Fruit fly (Drosophila melanogaster) whole organism, embryonic: ENCODE measurements around the gene CG43401.

ENCODE experiments used
- Asciz ChIP-seq: fragments of 200-800 bp; sonication (Bioruptor generic); optimal IDR thresholded peaks from 2 replicates; lab custom pipeline; 2017; ENCODE audit warnings: missing biosample characterization, mild to moderate bottlenecking, missing genetic modification characterization, missing genetic modification reagents
- Atf6 ChIP-seq: fragments of 200-800 bp; sonication (Bioruptor generic); IDR thresholded peaks from 2 replicates; pipeline ENCODE4 v1.3.6; 2022; ENCODE audit warnings: missing biosample characterization, missing genetic modification characterization
- BEAF-32 ChIP-seq: fragments of 200-800 bp; sonication (Bioruptor generic); optimal IDR thresholded peaks from 3 replicates; lab custom pipeline; 2017; ENCODE audit warnings: missing biosample characterization, missing genetic modification characterization, mild to moderate bottlenecking, moderate library complexity, missing genetic modification reagents
- BtbVII ChIP-seq: fragments of 200-800 bp; sonication (Bioruptor generic); optimal IDR thresholded peaks from 3 replicates; lab custom pipeline; 2017; ENCODE audit warnings: missing biosample characterization, mild to moderate bottlenecking, missing genetic modification characterization
- CG10979 ChIP-seq: fragments of 200-800 bp; sonication (Bioruptor generic); optimal IDR thresholded peaks from 2 replicates; lab custom pipeline; 2018; ENCODE audit warnings: missing biosample characterization, mild to moderate bottlenecking, missing genetic modification characterization, moderate library complexity
- CG11398 ChIP-seq: fragments of 200-800 bp; sonication (Bioruptor generic); optimal IDR thresholded peaks from 2 replicates; lab custom pipeline; 2016; ENCODE audit warnings: missing biosample characterization, missing genetic modification characterization
- CG15514 ChIP-seq: fragments of 200-800 bp; sonication (Bioruptor generic); optimal IDR thresholded peaks from 3 replicates; lab custom pipeline; 2017; ENCODE audit warnings: missing biosample characterization, missing genetic modification characterization, mild to moderate bottlenecking, moderate library complexity, missing genetic modification reagents
- CG15696 ChIP-seq: fragments of 200-800 bp; sonication (Bioruptor generic); optimal IDR thresholded peaks from 2 replicates; lab custom pipeline; 2019; ENCODE audit warnings: missing biosample characterization, mild to moderate bottlenecking, missing genetic modification characterization, moderate library complexity
- CG16815 ChIP-seq: fragments of 200-800 bp; sonication (Bioruptor generic); optimal IDR thresholded peaks from 3 replicates; lab custom pipeline; 2017; ENCODE audit warnings: missing biosample characterization, mild to moderate bottlenecking, missing genetic modification characterization
- CG17612 ChIP-seq: fragments of 200-800 bp; sonication (Bioruptor generic); IDR thresholded peaks from 2 replicates; pipeline ENCODE4 v1.3.6; 2022; ENCODE audit warnings: missing biosample characterization, missing genetic modification characterization
- CG17912 ChIP-seq: fragments of 200-800 bp; sonication (Bioruptor generic); optimal IDR thresholded peaks from 2 replicates; lab custom pipeline; 2018; ENCODE audit warnings: missing biosample characterization, mild to moderate bottlenecking, missing genetic modification characterization
- CG1832 ChIP-seq: fragments of 200-800 bp; sonication (Bioruptor generic); optimal IDR thresholded peaks from 2 replicates; lab custom pipeline; 2017; ENCODE audit warnings: missing biosample characterization, mild to moderate bottlenecking, missing genetic modification characterization, inconsistent platforms
- CG2129 ChIP-seq: fragments of 200-800 bp; sonication (Bioruptor generic); IDR thresholded peaks from 2 replicates; pipeline ENCODE4 v1.3.6; 2022; ENCODE audit warnings: missing biosample characterization, missing genetic modification characterization; ENCODE audit not compliant: partially characterized antibody
- CG2678 ChIP-seq: fragments of 200-800 bp; sonication (Bioruptor generic); optimal IDR thresholded peaks from 3 replicates; lab custom pipeline; 2019; ENCODE audit warnings: missing biosample characterization, mild to moderate bottlenecking, missing genetic modification characterization, moderate library complexity
- CG2712 ChIP-seq: fragments of 200-800 bp; optimal IDR thresholded peaks from 3 replicates; lab custom pipeline; 2019; ENCODE audit warnings: missing biosample characterization, mild to moderate bottlenecking, missing genetic modification characterization, moderate library complexity
- CG31224 ChIP-seq: fragments of 200-800 bp; sonication (Bioruptor generic); IDR thresholded peaks from 2 replicates; pipeline ENCODE4 v1.3.6; 2022; ENCODE audit warnings: missing biosample characterization, missing genetic modification characterization
- CG3407 ChIP-seq: fragments of 200-800 bp; sonication (Bioruptor generic); optimal IDR thresholded peaks from 2 replicates; lab custom pipeline; 2018; ENCODE audit warnings: missing biosample characterization, mild to moderate bottlenecking, missing genetic modification characterization
- CG4424 ChIP-seq: fragments of 200-800 bp; sonication (Bioruptor generic); optimal IDR thresholded peaks from 3 replicates; lab custom pipeline; 2016; ENCODE audit warnings: missing biosample characterization, missing genetic modification characterization
- CG4730 ChIP-seq: fragments of 200-800 bp; sonication (Bioruptor generic); IDR thresholded peaks from 2 replicates; pipeline ENCODE4 v1.3.6; 2022; ENCODE audit warnings: missing biosample characterization, missing genetic modification characterization
- CG4820 ChIP-seq: fragments of 200-800 bp; sonication (Bioruptor generic); optimal IDR thresholded peaks from 3 replicates; lab custom pipeline; 2016; ENCODE audit warnings: missing biosample characterization, missing genetic modification characterization
- CG6791 ChIP-seq: fragments of 200-800 bp; sonication (Bioruptor generic); IDR thresholded peaks from 3 replicates; pipeline ENCODE4 v1.3.6; 2022; ENCODE audit warnings: missing biosample characterization, missing genetic modification characterization; ENCODE audit not compliant: partially characterized antibody
- CG7839 ChIP-seq: fragments of 200-800 bp; sonication (Bioruptor generic); optimal IDR thresholded peaks from 3 replicates; lab custom pipeline; 2018; ENCODE audit warnings: missing biosample characterization, mild to moderate bottlenecking, missing genetic modification characterization, moderate library complexity
- CG8359 ChIP-seq: fragments of 200-800 bp; sonication (Bioruptor generic); optimal IDR thresholded peaks from 2 replicates; lab custom pipeline; 2017; ENCODE audit warnings: missing biosample characterization, mild to moderate bottlenecking, missing genetic modification characterization, borderline replicate concordance
- CG8478 ChIP-seq: fragments of >200 bp; optimal IDR thresholded peaks from 2 replicates; lab custom pipeline; 2018
- Dfd ChIP-seq, 2 experiments: fragments of >200 bp; optimal IDR thresholded peaks; 2 replicates each; lab custom pipeline; 2017; ENCODE audit warnings: missing biosample characterization in 2 of 2, missing genetic modification characterization in 2 of 2
- Ets65A ChIP-seq: fragments of 200-800 bp; sonication (Bioruptor generic); peaks from one replicate; lab custom pipeline; 2016; ENCODE audit warnings: missing biosample characterization, missing genetic modification characterization
- GATAe ChIP-seq: fragments of 200-800 bp; sonication (Bioruptor generic); conservative IDR thresholded peaks from 2 replicates; pipeline ENCODE4 v1.3.6; 2022; ENCODE audit warnings: missing biosample characterization, missing genetic modification characterization
- Hr78 ChIP-seq, 2 experiments: fragments of 200-800 bp in 1 of 2; fragments of >200 bp in 1 of 2; sonication (Bioruptor generic) in 1 of 2; optimal IDR thresholded peaks; 2 replicates each; lab custom pipeline; 2017 to 2019; ENCODE audit warnings: missing biosample characterization in 2 of 2, missing genetic modification characterization in 2 of 2, mild to moderate bottlenecking in 1 of 2, moderate library complexity in 1 of 2
- Med ChIP-seq: fragments of 200-800 bp; sonication (Bioruptor generic); peaks from one replicate; lab custom pipeline; 2016; ENCODE audit warnings: missing biosample characterization, missing genetic modification characterization, mild to moderate bottlenecking, inconsistent platforms, moderate library complexity
- Sry-β ChIP-seq: fragments of 200-800 bp; sonication (Bioruptor generic); optimal IDR thresholded peaks from 2 replicates; lab custom pipeline; 2018; ENCODE audit warnings: missing biosample characterization, mild to moderate bottlenecking, missing genetic modification characterization, moderate library complexity
- Ssrp ChIP-seq: fragments of 200-800 bp; sonication (Bioruptor generic); optimal IDR thresholded peaks from 2 replicates; lab custom pipeline; 2018; ENCODE audit warnings: missing biosample characterization, mild to moderate bottlenecking, missing genetic modification characterization, moderate library complexity
- ap ChIP-seq: fragments of 200-800 bp; sonication (Bioruptor generic); IDR thresholded peaks from 2 replicates; pipeline ENCODE4 v1.3.6; 2022; ENCODE audit warnings: missing biosample characterization, missing genetic modification characterization
- chinmo ChIP-seq: fragments of 200-800 bp; sonication (Bioruptor generic); IDR thresholded peaks from 4 replicates; pipeline ENCODE4 v1.3.6; 2022; ENCODE audit warnings: missing biosample characterization, missing genetic modification characterization; ENCODE audit not compliant: partially characterized antibody
- dmrt11E ChIP-seq: fragments of 200-800 bp; sonication (Bioruptor generic); optimal IDR thresholded peaks from 3 replicates; lab custom pipeline; 2018; ENCODE audit warnings: missing biosample characterization, mild to moderate bottlenecking, missing genetic modification characterization, moderate library complexity
- dmrt99B ChIP-seq: fragments of 200-800 bp; sonication (Bioruptor generic); optimal IDR thresholded peaks from 2 replicates; lab custom pipeline; 2018; ENCODE audit warnings: missing biosample characterization, mild to moderate bottlenecking, missing genetic modification characterization, moderate library complexity
- dysf ChIP-seq: fragments of 200-800 bp; sonication (Bioruptor generic); IDR thresholded peaks from 3 replicates; pipeline ENCODE4 v1.3.6; 2022; ENCODE audit warnings: missing biosample characterization, missing genetic modification characterization
- ems ChIP-seq: fragments of 200-800 bp; sonication (Bioruptor generic); optimal IDR thresholded peaks from 3 replicates; lab custom pipeline; 2016; ENCODE audit warnings: missing biosample characterization, missing genetic modification characterization
- her ChIP-seq: fragments of 200-800 bp; sonication (Bioruptor generic); optimal IDR thresholded peaks from 2 replicates; lab custom pipeline; 2016; ENCODE audit warnings: missing biosample characterization, missing genetic modification characterization
- ind ChIP-seq: fragments of 200-800 bp; sonication (Bioruptor generic); optimal IDR thresholded peaks from 3 replicates; lab custom pipeline; 2016; ENCODE audit warnings: missing biosample characterization, missing genetic modification characterization
- insv ChIP-seq, 2 experiments: fragments of 200-800 bp; sonication (Bioruptor generic); optimal IDR thresholded peaks; 3 replicates each; lab custom pipeline; 2016 to 2018; ENCODE audit warnings: missing biosample characterization in 2 of 2, missing genetic modification characterization in 2 of 2
- jigr1 ChIP-seq: fragments of 200-800 bp; sonication (Bioruptor generic); IDR thresholded peaks from 3 replicates; pipeline ENCODE4 v1.3.6; 2022; ENCODE audit warnings: missing biosample characterization, missing genetic modification characterization
- nau ChIP-seq: fragments of 200-800 bp; sonication (Bioruptor generic); optimal IDR thresholded peaks from 3 replicates; lab custom pipeline; 2017; ENCODE audit warnings: missing biosample characterization, mild to moderate bottlenecking, missing genetic modification characterization, missing genetic modification reagents
- pan ChIP-seq, 4 experiments: fragments of >200 bp in 3 of 4; fragments of 200-800 bp in 1 of 4; sonication (Bioruptor generic) in 1 of 4; optimal IDR thresholded peaks in 3 of 4; IDR thresholded peaks in 1 of 4; 2 replicates each; pipeline versions ENCODE4 v1.3.6 to Lab custom; 2017 to 2022; ENCODE audit warnings: missing biosample characterization in 2 of 4, missing genetic modification characterization in 2 of 4, mixed read lengths in 1 of 4
- pnt ChIP-seq: fragments of 200-800 bp; sonication (Bioruptor generic); optimal IDR thresholded peaks from 3 replicates; lab custom pipeline; 2016; ENCODE audit warnings: missing biosample characterization, missing genetic modification characterization
- ranshi ChIP-seq: fragments of 200-800 bp; sonication (Bioruptor generic); IDR thresholded peaks from 2 replicates; pipeline ENCODE4 v1.3.6; 2022; ENCODE audit warnings: missing biosample characterization, missing genetic modification characterization
- sd ChIP-seq: fragments of 200-800 bp; sonication (Bioruptor generic); optimal IDR thresholded peaks from 3 replicates; lab custom pipeline; 2018; ENCODE audit warnings: missing biosample characterization, mild to moderate bottlenecking, missing genetic modification characterization, moderate library complexity
- sob ChIP-seq: fragments of 200-800 bp; sonication (Bioruptor generic); IDR thresholded peaks from 2 replicates; pipeline ENCODE4 v1.3.6; 2022; ENCODE audit warnings: missing biosample characterization, missing genetic modification characterization
- sqz ChIP-seq: fragments of 200-800 bp; sonication (Bioruptor generic); optimal IDR thresholded peaks from 3 replicates; lab custom pipeline; 2018; ENCODE audit warnings: missing biosample characterization, mild to moderate bottlenecking, missing genetic modification characterization
- tll ChIP-seq, 2 experiments: fragments of 200-800 bp in 1 of 2; fragments of >200 bp in 1 of 2; sonication (Bioruptor generic) in 1 of 2; optimal IDR thresholded peaks; 2 replicates each; lab custom pipeline; 2017 to 2019; ENCODE audit warnings: missing biosample characterization in 2 of 2, missing genetic modification characterization in 2 of 2, mild to moderate bottlenecking in 1 of 2, moderate library complexity in 1 of 2
- z ChIP-seq: fragments of 200-800 bp; sonication (Bioruptor generic); IDR thresholded peaks from 3 replicates; pipeline ENCODE4 v1.3.6; 2022; ENCODE audit warnings: missing biosample characterization, missing genetic modification characterization

Gene CG43401

DNA sequence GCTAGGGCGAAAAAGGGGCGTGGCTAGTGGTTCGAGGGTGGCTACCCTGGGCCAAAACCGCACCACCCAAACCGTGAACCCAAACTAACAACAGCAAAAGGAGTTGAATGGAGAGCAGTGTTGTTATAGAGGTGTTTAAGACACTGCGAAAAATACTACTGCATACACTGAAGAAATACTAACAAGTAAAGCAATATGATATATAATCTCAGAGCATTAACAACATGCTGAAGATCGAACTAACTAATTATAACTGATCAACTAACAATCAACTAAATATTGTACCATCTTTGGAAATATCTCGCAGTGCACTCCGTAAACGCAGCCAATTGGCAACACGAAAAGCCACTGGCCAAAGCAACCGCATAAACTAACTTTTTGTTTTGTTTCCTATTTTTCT, 34.7 kb upstream of the CG43401 start (continued):
- TF ChIP-seq Ssrp (tag; lab: Kevin White, UChicago) (no peak), pnt (GFP tag; lab: Kevin White, UChicago) (no peak), chinmo (no peak), CG15514 (GFP tag; lab: Kevin White, UChicago) (no peak), CG15696 (tag; lab: Kevin White, UChicago) (no peak), z (GFP tag; lab: Robert Waterston, UW) (no peak), Asciz (GFP tag; lab: Kevin White, UChicago) (no peak), dmrt99B (tag; lab: Kevin White, UChicago) (peak; percentile 40), ranshi (GFP tag; lab: Robert Waterston, UW) (no peak), CG10979 (tag; lab: Kevin White, UChicago) (peak; percentile 28), ind (GFP tag; lab: Kevin White, UChicago) (no peak), CG6791 (GFP tag; lab: Robert Waterston, UW) (no peak), CG2678 (tag; lab: Kevin White, UChicago) (no peak), insv (GFP tag; optimal IDR thresholded peaks at IDR 0.05; lab: Kevin White, UChicago) (no peak), sqz (GFP tag; lab: Kevin White, UChicago) (no peak), CG17612 (GFP tag; lab: Robert Waterston, UW) (no peak), CG7839 (tag; lab: Kevin White, UChicago) (peak; percentile 2), CG8359 (GFP tag; lab: Kevin White, UChicago) (no peak), Atf6 (no peak), her (GFP tag; lab: Kevin White, UChicago) (no peak), CG2712 (tag; lab: Kevin White, UChicago) (peak; percentile 24), ems (GFP tag; lab: Kevin White, UChicago) (no peak)

DNA sequence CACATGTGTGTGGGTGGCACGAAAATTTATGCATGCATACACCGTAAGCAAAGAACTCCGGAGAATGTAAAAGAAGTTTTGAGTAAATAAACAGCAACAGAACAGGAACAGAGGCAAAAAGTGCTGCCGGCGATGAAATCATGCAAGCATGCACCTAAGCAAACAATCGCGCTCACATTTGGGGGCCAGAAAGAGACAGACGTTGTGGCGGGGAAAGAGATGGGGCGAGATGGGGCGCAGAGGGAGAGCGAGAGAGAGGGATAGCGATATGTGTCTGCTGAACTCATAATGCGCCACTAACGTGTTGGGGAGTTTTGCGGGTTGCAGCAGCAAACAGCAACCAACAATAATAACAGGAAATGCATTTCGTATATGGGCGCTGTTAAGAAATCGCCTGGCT, 28.8 kb upstream of the CG43401 start:
- no peak for TF ChIP-seq CG4820
- TF ChIP-seq BEAF-32 (GFP tag; lab: Kevin White, UChicago): no peak
- TF ChIP-seq CG4424 (GFP tag; lab: Kevin White, UChicago): no peak
- TF ChIP-seq Med (GFP tag; lab: Kevin White, UChicago): peak; percentile 68
- TF ChIP-seq pan (optimal IDR thresholded peaks at IDR 0.05; lab: Kevin White, UChicago): no peak
- no peak for TF ChIP-seq pan (GFP tag; optimal IDR thresholded peaks at IDR 0.05 in 1 of 2, IDR thresholded peaks at IDR 0.05 in 1 of 2)
- no peak for TF ChIP-seq nau
- no peak for TF ChIP-seq sob (GFP tag; lab: Robert Waterston, UW)
- TF ChIP-seq CG2129 (GFP tag; lab: Robert Waterston, UW): no peak
- no peak for TF ChIP-seq CG4730
- no peak for TF ChIP-seq dmrt11E
- no peak for TF ChIP-seq dysf (GFP tag; lab: Robert Waterston, UW)
- TF ChIP-seq Sry-β (GFP tag; lab: Kevin White, UChicago): no peak
- TF ChIP-seq tll (GFP tag; optimal IDR thresholded peaks at IDR 0.05; lab: Kevin White, UChicago): no peak
- peak; percentile 74 for TF ChIP-seq CG1832 (GFP tag; lab: Kevin White, UChicago)
- peak; percentile 2 for TF ChIP-seq sd
- no peak for TF ChIP-seq CG11398 (GFP tag; lab: Kevin White, UChicago)
- TF ChIP-seq CG8478 (lab: Kevin White, UChicago): peak; percentile 85
- TF ChIP-seq Ets65A: peak; percentile 54
- no peak for TF ChIP-seq jigr1 (GFP tag; lab: Robert Waterston, UW)
- no peak for TF ChIP-seq CG16815
- no peak for TF ChIP-seq Hr78 (GFP tag; optimal IDR thresholded peaks at IDR 0.05; lab: Kevin White, UChicago)
- TF ChIP-seq CG17912 (GFP tag; lab: Kevin White, UChicago): no peak
- no peak for TF ChIP-seq CG31224 (GFP tag; lab: Robert Waterston, UW)
- TF ChIP-seq BtbVII (GFP tag; lab: Kevin White, UChicago): no peak
- TF ChIP-seq ap (GFP tag; lab: Robert Waterston, UW): no peak
- TF ChIP-seq GATAe (GFP tag; lab: Robert Waterston, UW): no peak
- peak; percentile 83 for TF ChIP-seq CG3407 (GFP tag; lab: Kevin White, UChicago)
- no peak for TF ChIP-seq Dfd (GFP tag; optimal IDR thresholded peaks at IDR 0.05; lab: Kevin White, UChicago)
- no peak for TF ChIP-seq ind (GFP tag; lab: Kevin White, UChicago)
